Worm (Caenorhabditis elegans) whole organism, L3 larva: ENCODE data around the gene F10C2.4.

Source experiments
- R02D3.7 ChIP-seq: fragments of 150-350 bp; optimal IDR thresholded peaks from 2 replicates; lab custom pipeline; 2014; ENCODE audit warnings: missing biosample characterization, missing genetic modification characterization
- aly-2 ChIP-seq: fragments of 150-350 bp; optimal IDR thresholded peaks from 2 replicates; lab custom pipeline; 2014; ENCODE audit warnings: missing biosample characterization, missing genetic modification characterization
- ama-1 ChIP-seq: fragments of 150-350 bp; optimal IDR thresholded peaks from 2 replicates; lab custom pipeline; 2018
- daf-12 ChIP-seq: fragments of 150-350 bp; optimal IDR thresholded peaks from 2 replicates; lab custom pipeline; 2014; ENCODE audit warnings: missing biosample characterization, missing genetic modification reagents, missing genetic modification characterization
- egl-5 ChIP-seq: fragments of 150-350 bp; optimal IDR thresholded peaks from 2 replicates; lab custom pipeline; 2017; ENCODE audit warnings: missing biosample characterization, missing genetic modification reagents, missing genetic modification characterization, inconsistent platforms
- elt-3 ChIP-seq, 3 experiments: fragments of 150-350 bp in 1 of 3; sonication (generic microtip) in 2 of 3; optimal IDR thresholded peaks; 2 replicates in 2 of 3; 4 replicates in 1 of 3; lab custom pipeline; 2014 to 2017; ENCODE audit warnings: missing biosample characterization in 3 of 3, missing genetic modification characterization in 3 of 3
- mdl-1 ChIP-seq: fragments of 150-350 bp; optimal IDR thresholded peaks from 2 replicates; lab custom pipeline; 2014; ENCODE audit warnings: missing biosample characterization, missing genetic modification characterization
- mml-1 ChIP-seq: fragments of 150-350 bp; sonication (generic microtip); optimal IDR thresholded peaks from 3 replicates; lab custom pipeline; 2014; ENCODE audit warnings: missing biosample characterization, missing genetic modification characterization
- nhr-11 ChIP-seq: fragments of 150-350 bp; optimal IDR thresholded peaks from 2 replicates; lab custom pipeline; 2014; ENCODE audit warnings: missing biosample characterization, missing genetic modification characterization
- nhr-237 ChIP-seq: fragments of 150-350 bp; optimal IDR thresholded peaks from 2 replicates; lab custom pipeline; 2014; ENCODE audit warnings: missing biosample characterization, missing genetic modification characterization
- nhr-43 ChIP-seq: sonication (generic microtip); optimal IDR thresholded peaks from 2 replicates; lab custom pipeline; 2016; ENCODE audit warnings: mild to moderate bottlenecking, missing genetic modification characterization, missing compliant biosample characterization; ENCODE audit not compliant: poor library complexity, severe bottlenecking

DNA sequence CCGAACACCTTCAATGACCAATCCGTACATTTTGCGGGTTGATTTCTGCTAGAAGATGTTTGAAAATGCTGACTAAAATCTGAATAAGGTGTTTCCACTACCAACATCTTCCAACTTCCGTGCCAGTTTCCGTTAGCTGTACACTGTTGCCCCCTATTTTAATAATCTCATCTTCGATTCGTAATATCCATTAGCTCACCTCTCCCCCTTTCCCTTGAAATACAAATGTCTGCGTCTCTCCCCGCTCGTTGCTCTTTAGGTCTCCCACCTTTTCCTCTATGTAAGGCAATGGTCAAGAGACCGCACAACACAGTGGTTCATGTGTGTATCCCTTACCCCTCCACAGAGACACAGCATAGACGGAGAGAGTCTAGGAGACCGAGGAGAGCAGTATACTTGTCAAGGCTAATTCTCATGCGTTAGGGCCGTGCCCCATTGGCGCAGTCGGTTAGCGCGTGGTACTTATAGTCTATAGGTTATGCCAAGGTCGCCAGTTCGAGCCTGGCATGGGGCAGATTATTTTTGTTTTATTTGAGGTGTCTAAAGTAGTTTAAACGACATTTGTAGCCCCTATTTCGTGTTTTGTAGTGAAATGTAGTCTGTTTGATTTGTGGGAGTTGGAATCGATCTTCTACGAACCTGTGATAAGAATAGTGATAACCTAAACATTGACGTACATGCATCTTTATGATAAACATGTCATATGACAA, 39.5 kb upstream of the F10C2.4 start, which contains the start of gene gcy-33:
- no peak for TF ChIP-seq elt-3 (tag; optimal IDR thresholded peaks at IDR 0.05; lab: Kevin White, UChicago)
- TF ChIP-seq nhr-11 (tag; lab: Kevin White, UChicago): no peak
- peak; percentile 75 for TF ChIP-seq egl-5 (tag; lab: Kevin White, UChicago)
- no peak for TF ChIP-seq mml-1 (tag; lab: Kevin White, UChicago)
- peak; percentile 64 for TF ChIP-seq R02D3.7 (tag; lab: Kevin White, UChicago)
- no peak for TF ChIP-seq ama-1 (lab: Kevin White, UChicago)
- TF ChIP-seq daf-12 (tag; lab: Kevin White, UChicago): no peak
- TF ChIP-seq nhr-43 (tag; lab: Kevin White, UChicago): peak; percentile 91
- no peak for TF ChIP-seq nhr-237
- no peak for TF ChIP-seq mdl-1 (tag; lab: Kevin White, UChicago)
- peak; percentile 16 for TF ChIP-seq aly-2 (tag; lab: Kevin White, UChicago)
